Fruit fly (Drosophila melanogaster) whole organism, embryonic: ENCODE data around the gene CG4293.
A peak's percentile ranks its signal among the peaks of the same experiment; 100 is the strongest.

Source experiments
- Antp ChIP-seq: fragments of 200-800 bp; sonication (Bioruptor generic); optimal IDR thresholded peaks from 3 replicates; lab custom pipeline; 2016; ENCODE audit warnings: missing biosample characterization, missing genetic modification characterization
- BEAF-32 ChIP-seq: fragments of 200-800 bp; sonication (Bioruptor generic); optimal IDR thresholded peaks from 3 replicates; lab custom pipeline; 2017; ENCODE audit warnings: missing biosample characterization, missing genetic modification characterization, mild to moderate bottlenecking, moderate library complexity, missing genetic modification reagents
- CG1024 ChIP-seq: fragments of 200-800 bp; sonication (Bioruptor generic); IDR thresholded peaks from 2 replicates; pipeline ENCODE4 v1.3.6; 2022; ENCODE audit warnings: missing biosample characterization, missing genetic modification characterization
- CG10431 ChIP-seq: fragments of 200-800 bp; sonication (Bioruptor generic); optimal IDR thresholded peaks from 3 replicates; lab custom pipeline; 2018; ENCODE audit warnings: missing biosample characterization, mild to moderate bottlenecking, missing genetic modification characterization
- CG10654 ChIP-seq: fragments of 200-800 bp; sonication (Bioruptor generic); optimal IDR thresholded peaks from 2 replicates; lab custom pipeline; 2016; ENCODE audit warnings: missing biosample characterization, missing genetic modification characterization
- CG11504 ChIP-seq: fragments of 200-800 bp; sonication (Bioruptor generic); optimal IDR thresholded peaks from 3 replicates; lab custom pipeline; 2019; ENCODE audit warnings: missing biosample characterization, mild to moderate bottlenecking, missing genetic modification characterization, moderate library complexity
- CG1233 ChIP-seq: fragments of 200-800 bp; sonication (Bioruptor generic); optimal IDR thresholded peaks from 4 replicates; lab custom pipeline; 2018; ENCODE audit warnings: missing biosample characterization, mild to moderate bottlenecking, missing genetic modification characterization
- CG13775 ChIP-seq: fragments of 200-800 bp; sonication (Bioruptor generic); optimal IDR thresholded peaks from 3 replicates; lab custom pipeline; 2017; ENCODE audit warnings: missing biosample characterization, mild to moderate bottlenecking, missing genetic modification characterization
- CG14667 ChIP-seq: fragments of 200-800 bp; sonication (Bioruptor generic); IDR thresholded peaks from 2 replicates; pipeline ENCODE4 v1.3.6; 2022; ENCODE audit warnings: missing biosample characterization, missing genetic modification characterization
- CG15479 ChIP-seq: fragments of 200-800 bp; sonication (Bioruptor generic); optimal IDR thresholded peaks from 3 replicates; lab custom pipeline; 2019; ENCODE audit warnings: missing biosample characterization, mild to moderate bottlenecking, missing genetic modification characterization, moderate library complexity
- CG1602 ChIP-seq: fragments of 200-800 bp; sonication (Bioruptor generic); optimal IDR thresholded peaks from 3 replicates; lab custom pipeline; 2016; ENCODE audit warnings: missing biosample characterization, missing genetic modification characterization
- CG18764 ChIP-seq: fragments of 200-800 bp; sonication (Bioruptor generic); optimal IDR thresholded peaks from 3 replicates; lab custom pipeline; 2016; ENCODE audit warnings: missing biosample characterization, missing genetic modification characterization
- CG2678 ChIP-seq: fragments of 200-800 bp; sonication (Bioruptor generic); optimal IDR thresholded peaks from 3 replicates; lab custom pipeline; 2019; ENCODE audit warnings: missing biosample characterization, mild to moderate bottlenecking, missing genetic modification characterization, moderate library complexity
- CG3726 ChIP-seq: fragments of 200-800 bp; sonication (Bioruptor generic); IDR thresholded peaks from 3 replicates; pipeline ENCODE4, ENCODE4 v1.3.6; 2022; ENCODE audit warnings: missing biosample characterization, missing genetic modification characterization
- CG4360 ChIP-seq: fragments of 200-800 bp; sonication (Bioruptor generic); IDR thresholded peaks from 2 replicates; pipeline ENCODE4 v1.3.6; 2022; ENCODE audit warnings: missing biosample characterization, missing genetic modification characterization
- CG43689 ChIP-seq: fragments of 200-800 bp; sonication (Bioruptor generic); IDR thresholded peaks from 2 replicates; pipeline ENCODE4 v1.3.6; 2022; ENCODE audit warnings: missing biosample characterization, missing genetic modification characterization
- CG5180 ChIP-seq: fragments of 200-800 bp; sonication (Bioruptor generic); optimal IDR thresholded peaks from 3 replicates; lab custom pipeline; 2017; ENCODE audit warnings: missing biosample characterization, missing genetic modification characterization, mild to moderate bottlenecking, moderate library complexity, missing genetic modification reagents
- CG6813 ChIP-seq: fragments of 200-800 bp; sonication (Bioruptor generic); optimal IDR thresholded peaks from 2 replicates; lab custom pipeline; 2017; ENCODE audit warnings: missing biosample characterization, missing genetic modification characterization, mild to moderate bottlenecking, moderate library complexity, missing genetic modification reagents
- CG8359 ChIP-seq: fragments of 200-800 bp; sonication (Bioruptor generic); optimal IDR thresholded peaks from 2 replicates; lab custom pipeline; 2017; ENCODE audit warnings: missing biosample characterization, mild to moderate bottlenecking, missing genetic modification characterization, borderline replicate concordance
- Dek ChIP-seq: fragments of 200-800 bp; sonication (Bioruptor generic); optimal IDR thresholded peaks from 3 replicates; lab custom pipeline; 2019; ENCODE audit warnings: missing biosample characterization, mild to moderate bottlenecking, missing genetic modification characterization, moderate library complexity
- Dll ChIP-seq: fragments of 200-800 bp; sonication (Bioruptor generic); IDR thresholded peaks from 4 replicates; pipeline ENCODE4 v1.3.6; 2022; ENCODE audit warnings: missing biosample characterization, missing genetic modification characterization; ENCODE audit not compliant: partially characterized antibody
- E2f2 ChIP-seq: fragments of 200-800 bp; sonication (Bioruptor generic); IDR thresholded peaks from 2 replicates; pipeline ENCODE4 v1.3.6; 2022; ENCODE audit warnings: missing biosample characterization, missing genetic modification characterization
- Fer1 ChIP-seq: fragments of 200-800 bp; sonication (Bioruptor generic); optimal IDR thresholded peaks from 2 replicates; lab custom pipeline; 2017; ENCODE audit warnings: missing biosample characterization, mild to moderate bottlenecking, missing genetic modification characterization
- Hand ChIP-seq: fragments of 200-800 bp; sonication (Bioruptor generic); optimal IDR thresholded peaks from 2 replicates; lab custom pipeline; 2017; ENCODE audit warnings: mild to moderate bottlenecking, missing biosample characterization, missing genetic modification reagents, missing genetic modification characterization
- Mad ChIP-seq: fragments of 200-800 bp; sonication (Bioruptor generic); optimal IDR thresholded peaks from 2 replicates; lab custom pipeline; 2016; ENCODE audit warnings: missing biosample characterization, missing genetic modification characterization
- Med ChIP-seq: fragments of 200-800 bp; sonication (Bioruptor generic); peaks from one replicate; lab custom pipeline; 2016; ENCODE audit warnings: missing biosample characterization, missing genetic modification characterization, mild to moderate bottlenecking, inconsistent platforms, moderate library complexity
- Nf-YA ChIP-seq: fragments of 200-800 bp; sonication (Bioruptor generic); IDR thresholded peaks from 2 replicates; pipeline ENCODE4 v1.3.6; 2022; ENCODE audit warnings: missing biosample characterization, missing genetic modification characterization
- Pdp1 ChIP-seq, 2 experiments: fragments of 200-800 bp; sonication (Bioruptor generic); optimal IDR thresholded peaks; 3 replicates each; lab custom pipeline; 2016; ENCODE audit warnings: missing biosample characterization in 2 of 2, missing genetic modification characterization in 2 of 2, mild to moderate bottlenecking in 1 of 2, moderate library complexity in 1 of 2
- Rx ChIP-seq: fragments of 200-800 bp; sonication (Bioruptor generic); IDR thresholded peaks from 2 replicates; pipeline ENCODE4 v1.3.6; 2022; ENCODE audit warnings: missing biosample characterization, missing genetic modification characterization
- Spps ChIP-seq: fragments of 200-800 bp; sonication (Bioruptor generic); optimal IDR thresholded peaks from 2 replicates; lab custom pipeline; 2018; ENCODE audit warnings: missing biosample characterization, mild to moderate bottlenecking, missing genetic modification characterization
- YL-1 ChIP-seq: fragments of 200-800 bp; sonication (Bioruptor generic); optimal IDR thresholded peaks from 3 replicates; lab custom pipeline; 2017; ENCODE audit warnings: missing biosample characterization, mild to moderate bottlenecking, missing genetic modification characterization
- bigmax ChIP-seq: fragments of 200-800 bp; sonication (Bioruptor generic); optimal IDR thresholded peaks from 2 replicates; lab custom pipeline; 2018; ENCODE audit warnings: missing biosample characterization, mild to moderate bottlenecking, missing genetic modification characterization
- cato ChIP-seq: fragments of 200-800 bp; sonication (Bioruptor generic); optimal IDR thresholded peaks from 2 replicates; lab custom pipeline; 2016; ENCODE audit warnings: missing biosample characterization, missing genetic modification characterization, borderline replicate concordance
- ci ChIP-seq: fragments of 200-800 bp; sonication (Bioruptor generic); IDR thresholded peaks from 3 replicates; pipeline ENCODE4 v1.3.6; 2022; ENCODE audit warnings: missing biosample characterization, missing genetic modification characterization
- exex ChIP-seq: fragments of 200-800 bp; sonication (Bioruptor generic); optimal IDR thresholded peaks from 4 replicates; lab custom pipeline; 2018; ENCODE audit warnings: missing biosample characterization, mild to moderate bottlenecking, missing genetic modification characterization, moderate library complexity
- gt ChIP-seq: fragments of 200-800 bp; sonication (Bioruptor generic); IDR thresholded peaks from 2 replicates; pipeline ENCODE4 v1.3.6; 2022; ENCODE audit warnings: missing biosample characterization, missing genetic modification characterization
- ind ChIP-seq: fragments of 200-800 bp; sonication (Bioruptor generic); optimal IDR thresholded peaks from 3 replicates; lab custom pipeline; 2016; ENCODE audit warnings: missing biosample characterization, missing genetic modification characterization
- ken ChIP-seq: fragments of 200-800 bp; sonication (Bioruptor generic); IDR thresholded peaks from 3 replicates; pipeline ENCODE4 v1.3.6; 2022; ENCODE audit warnings: missing biosample characterization, missing genetic modification characterization
- klu ChIP-seq: fragments of 200-800 bp; sonication (Bioruptor generic); IDR thresholded peaks from 2 replicates; pipeline ENCODE4 v1.3.6; 2022; ENCODE audit warnings: missing biosample characterization, missing genetic modification characterization
- lola ChIP-seq, 3 experiments: fragments of >200 bp in 2 of 3; fragments of 200-800 bp in 1 of 3; sonication (Bioruptor generic) in 1 of 3; optimal IDR thresholded peaks; 2 replicates each; lab custom pipeline; 2017 to 2019; ENCODE audit warnings: missing biosample characterization in 3 of 3, missing genetic modification characterization in 3 of 3, mild to moderate bottlenecking in 1 of 3, moderate library complexity in 1 of 3
- org-1 ChIP-seq: fragments of 200-800 bp; sonication (Bioruptor generic); optimal IDR thresholded peaks from 2 replicates; lab custom pipeline; 2017; ENCODE audit warnings: missing biosample characterization, missing genetic modification characterization
- prd ChIP-seq, 3 experiments: fragments of >200 bp in 2 of 3; fragments of 200-800 bp in 1 of 3; sonication (Bioruptor generic) in 1 of 3; optimal IDR thresholded peaks in 2 of 3; IDR thresholded peaks in 1 of 3; 2 replicates in 2 of 3; 3 replicates in 1 of 3; pipeline versions ENCODE4 v1.3.6 to Lab custom; 2017 to 2022; ENCODE audit warnings: missing biosample characterization in 1 of 3, missing genetic modification characterization in 1 of 3
- schlank ChIP-seq: fragments of 200-800 bp; sonication (Bioruptor generic); optimal IDR thresholded peaks from 2 replicates; lab custom pipeline; 2018; ENCODE audit warnings: missing biosample characterization, mild to moderate bottlenecking, missing genetic modification characterization
- stc ChIP-seq: fragments of 200-800 bp; sonication (Bioruptor generic); IDR thresholded peaks from 2 replicates; pipeline ENCODE4 v1.3.6; 2022; ENCODE audit warnings: missing biosample characterization, missing genetic modification characterization
- sug ChIP-seq: fragments of 200-800 bp; optimal IDR thresholded peaks from 2 replicates; lab custom pipeline; 2019; ENCODE audit warnings: missing biosample characterization, mild to moderate bottlenecking, missing genetic modification characterization, moderate library complexity
- tx ChIP-seq: fragments of 200-800 bp; sonication (Bioruptor generic); optimal IDR thresholded peaks from 2 replicates; lab custom pipeline; 2016; ENCODE audit warnings: missing biosample characterization, missing genetic modification characterization
- yki ChIP-seq: fragments of >200 bp; optimal IDR thresholded peaks from 3 replicates; lab custom pipeline; 2018
- zfh2 ChIP-seq: fragments of 200-800 bp; sonication (Bioruptor generic); optimal IDR thresholded peaks from 2 replicates; lab custom pipeline; 2016; ENCODE audit warnings: missing biosample characterization, missing genetic modification characterization

The CG4293 gene

DNA sequence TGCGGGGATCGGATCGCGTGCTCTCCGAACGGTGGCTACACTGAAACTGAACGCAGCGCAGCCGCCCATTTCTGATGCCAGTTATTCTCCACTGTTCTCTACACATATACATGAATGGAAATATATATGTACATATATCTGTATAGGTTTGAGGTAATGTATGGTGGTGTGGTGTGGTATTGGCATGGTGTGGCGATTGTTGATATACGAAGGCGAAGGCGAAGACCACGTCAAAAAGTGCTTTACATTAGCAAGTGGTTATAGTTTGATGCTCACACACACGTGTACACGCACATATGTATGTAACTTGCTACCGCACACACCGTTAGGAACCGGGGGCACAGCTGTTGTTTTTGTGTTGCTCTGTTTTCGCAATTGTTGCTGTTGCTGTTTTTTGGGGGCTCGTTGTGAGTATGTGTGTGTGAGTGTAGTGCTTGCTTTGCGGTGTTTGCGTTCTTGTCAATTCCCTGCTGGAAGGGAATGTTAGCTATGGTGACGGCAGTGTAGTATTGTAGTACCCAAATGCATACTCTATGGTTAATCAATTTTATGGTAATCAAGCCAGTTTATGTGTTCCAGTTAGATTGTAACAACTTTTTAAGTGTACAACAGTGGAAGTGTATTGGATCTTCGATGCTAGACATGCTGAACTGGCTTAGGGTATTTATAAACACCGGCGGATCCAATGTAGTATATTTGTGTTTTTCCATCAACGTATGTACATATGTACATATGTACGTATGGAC is 36.5 kb downstream of the CG4293 start, which contains the start of gene CG17896 (continued):
- TF ChIP-seq E2f2 = peak; percentile 80
- TF ChIP-seq Antp = peak; percentile 99
- peak; percentile 20 for TF ChIP-seq BEAF-32 (GFP tag; lab: Kevin White, UChicago)
- peak; percentile 53 for TF ChIP-seq CG10431 (GFP tag; lab: Kevin White, UChicago)
- peak; percentile 100 for TF ChIP-seq Med (GFP tag; lab: Kevin White, UChicago)
- TF ChIP-seq tx = peak; percentile 98
- peak; percentile 96 for TF ChIP-seq CG13775 (GFP tag; lab: Kevin White, UChicago)
- peak; percentile 93 for TF ChIP-seq CG1024 (GFP tag; lab: Robert Waterston, UW)
- TF ChIP-seq Nf-YA = peak; percentile 91
- TF ChIP-seq CG1233 (GFP tag; lab: Kevin White, UChicago) = peak; percentile 95
- peak; percentile 96 for TF ChIP-seq stc (GFP tag; lab: Robert Waterston, UW)
- peak; percentile 95 for TF ChIP-seq CG3726 (GFP tag; lab: Robert Waterston, UW)
- TF ChIP-seq gt (GFP tag; lab: Robert Waterston, UW) = peak; percentile 79; the same call in 1 of the 2 replicates
- TF ChIP-seq schlank = peak; percentile 99
- TF ChIP-seq lola (GFP tag; optimal IDR thresholded peaks at IDR 0.05; lab: Kevin White, UChicago) = peak in 2 of 3 experiments; percentile 50 to 76
- TF ChIP-seq CG11504 = peak; percentile 96
- TF ChIP-seq YL-1 (GFP tag; lab: Kevin White, UChicago) = peak; percentile 39
- TF ChIP-seq Dll (GFP tag; lab: Robert Waterston, UW) = no peak
- peak; percentile 74 for TF ChIP-seq Spps
- peak; percentile 97 for TF ChIP-seq klu (GFP tag; lab: Robert Waterston, UW)
- TF ChIP-seq Dek (tag; lab: Kevin White, UChicago) = peak; percentile 99
- TF ChIP-seq CG10654 (GFP tag; lab: Kevin White, UChicago) = peak; percentile 97
- TF ChIP-seq CG15479 = no peak
- no peak for TF ChIP-seq yki (lab: Kevin White, UChicago)
- peak; percentile 97 for TF ChIP-seq CG14667 (GFP tag; lab: Robert Waterston, UW)
- peak; percentile 97 for TF ChIP-seq ci
- TF ChIP-seq ken (GFP tag; lab: Robert Waterston, UW) = peak; percentile 96
- TF ChIP-seq Pdp1 (GFP tag; optimal IDR thresholded peaks at IDR 0.05; lab: Kevin White, UChicago) = peak; percentile 97 to 99
- TF ChIP-seq exex (tag; lab: Kevin White, UChicago) = peak; percentile 91
- TF ChIP-seq Fer1 (GFP tag; lab: Kevin White, UChicago) = peak; percentile 97
- TF ChIP-seq Rx (GFP tag; lab: Robert Waterston, UW) = peak; percentile 97
- TF ChIP-seq sug (tag; lab: Kevin White, UChicago) = peak; percentile 93
- TF ChIP-seq CG1602 (GFP tag; lab: Kevin White, UChicago) = peak; percentile 96
- TF ChIP-seq cato (GFP tag; lab: Kevin White, UChicago) = peak; percentile 89
- peak; percentile 97 for TF ChIP-seq Mad (GFP tag; lab: Kevin White, UChicago)
- no peak for TF ChIP-seq prd (optimal IDR thresholded peaks at IDR 0.05; lab: Kevin White, UChicago)
- peak; percentile 99 for TF ChIP-seq prd (GFP tag; IDR thresholded peaks at IDR 0.05; lab: Robert Waterston, UW)
- TF ChIP-seq Hand = peak; percentile 95
- TF ChIP-seq bigmax (GFP tag; lab: Kevin White, UChicago) = peak; percentile 65
- TF ChIP-seq CG8359 = peak; percentile 80
- peak; percentile 95 for TF ChIP-seq CG18764
- peak; percentile 74 for TF ChIP-seq CG4360 (GFP tag; lab: Robert Waterston, UW)
- peak; percentile 86 for TF ChIP-seq CG5180 (GFP tag; lab: Kevin White, UChicago)
- peak; percentile 97 for TF ChIP-seq CG6813
- TF ChIP-seq CG43689 (GFP tag; lab: Robert Waterston, UW) = peak; percentile 93
- TF ChIP-seq CG2678 = peak; percentile 98
- TF ChIP-seq zfh2 (GFP tag; lab: Kevin White, UChicago) = peak; percentile 99
- peak; percentile 99 for TF ChIP-seq ind (GFP tag; lab: Kevin White, UChicago)
- TF ChIP-seq org-1 (GFP tag; lab: Kevin White, UChicago) = peak; percentile 98
